Worm (Caenorhabditis elegans) whole organism, L4 larva: ENCODE results near the gene rps-9.

Source experiments
- D1046.2 ChIP-seq: fragments of 200-800 bp; sonication (Bioruptor generic); IDR thresholded peaks from 2 replicates; pipeline ENCODE4 v1.3.6; 2022; ENCODE audit warnings: missing genetic modification characterization, missing compliant biosample characterization
- F37D6.2 ChIP-seq: sonication (generic microtip); optimal IDR thresholded peaks from 2 replicates; lab custom pipeline; 2016; ENCODE audit warnings: mild to moderate bottlenecking, missing genetic modification characterization, missing compliant biosample characterization
- F44E2.7 ChIP-seq: fragments of 200-800 bp; sonication (Bioruptor generic); IDR thresholded peaks from 2 replicates; pipeline ENCODE4 v2.1.2; 2022; ENCODE audit warnings: missing genetic modification characterization, missing compliant biosample characterization
- F49E8.2 ChIP-seq: sonication (generic microtip); optimal IDR thresholded peaks from 2 replicates; lab custom pipeline; 2016; ENCODE audit warnings: missing compliant biosample characterization, mild to moderate bottlenecking, missing genetic modification characterization, borderline replicate concordance
- T20F7.1 ChIP-seq: fragments of 200-800 bp; sonication (Bioruptor generic); optimal IDR thresholded peaks from 2 replicates; lab custom pipeline; 2018; ENCODE audit warnings: mild to moderate bottlenecking, missing genetic modification characterization, missing compliant biosample characterization
- Y105C5A.15 ChIP-seq: fragments of 200-800 bp; sonication (Bioruptor generic); IDR thresholded peaks from 2 replicates; pipeline ENCODE4 v1.3.6; 2022; ENCODE audit warnings: missing genetic modification characterization, missing compliant biosample characterization
- ZK337.2 ChIP-seq: fragments of 200-800 bp; sonication (Bioruptor generic); IDR thresholded peaks from 2 replicates; pipeline ENCODE4 v1.3.6; 2022; ENCODE audit warnings: missing genetic modification reagents, missing genetic modification characterization, missing compliant biosample characterization
- ZK546.5 ChIP-seq, 2 experiments: sonication (generic microtip); optimal IDR thresholded peaks; 2 replicates each; lab custom pipeline; 2017; ENCODE audit warnings: missing biosample characterization in 2 of 2, missing genetic modification characterization in 2 of 2
- attf-4 ChIP-seq: sonication (generic microtip); optimal IDR thresholded peaks from 3 replicates; lab custom pipeline; 2017; ENCODE audit warnings: missing biosample characterization, missing genetic modification characterization
- ceh-20 ChIP-seq: fragments of 200-800 bp; sonication (Bioruptor generic); IDR thresholded peaks from 2 replicates; pipeline ENCODE4 v1.3.6; 2022; ENCODE audit warnings: missing genetic modification reagents, missing genetic modification characterization, missing compliant biosample characterization
- ceh-32 ChIP-seq: sonication (generic microtip); optimal IDR thresholded peaks from 2 replicates; lab custom pipeline; 2016; ENCODE audit warnings: mild to moderate bottlenecking, missing genetic modification characterization, missing compliant biosample characterization; ENCODE audit not compliant: poor library complexity
- ceh-44 ChIP-seq: fragments of 200-800 bp; sonication (Bioruptor generic); IDR thresholded peaks from 2 replicates; pipeline ENCODE4 v1.3.6; 2022; ENCODE audit warnings: missing genetic modification reagents, missing genetic modification characterization, missing compliant biosample characterization
- ceh-82 ChIP-seq: sonication (generic microtip); optimal IDR thresholded peaks from 2 replicates; lab custom pipeline; 2017; ENCODE audit warnings: missing biosample characterization, missing genetic modification characterization
- ces-1 ChIP-seq: fragments of 150-350 bp; sonication (generic microtip); optimal IDR thresholded peaks from 4 replicates; lab custom pipeline; 2014; ENCODE audit warnings: missing biosample characterization, missing genetic modification reagents, missing genetic modification characterization
- cey-2 ChIP-seq: sonication (generic microtip); optimal IDR thresholded peaks from 3 replicates; lab custom pipeline; 2017; ENCODE audit warnings: missing genetic modification characterization, mild to moderate bottlenecking, missing compliant biosample characterization, antibody characterized with exemption, borderline replicate concordance; ENCODE audit not compliant: insufficient read depth
- daf-12 ChIP-seq: fragments of 150-350 bp; optimal IDR thresholded peaks from 2 replicates; lab custom pipeline; 2014; ENCODE audit warnings: missing biosample characterization, missing genetic modification reagents, missing genetic modification characterization
- dmd-8 ChIP-seq: fragments of 200-800 bp; sonication (Bioruptor generic); IDR thresholded peaks from 2 replicates; pipeline ENCODE4 v1.3.6; 2022; ENCODE audit warnings: missing genetic modification characterization, missing compliant biosample characterization
- fos-1 ChIP-seq: fragments of 150-350 bp; optimal IDR thresholded peaks from 2 replicates; lab custom pipeline; 2014; ENCODE audit warnings: missing biosample characterization, missing genetic modification characterization
- hif-1 ChIP-seq, 2 experiments: sonication (generic microtip); optimal IDR thresholded peaks; 2 replicates each; lab custom pipeline; 2016 to 2017; ENCODE audit warnings: missing compliant biosample characterization in 2 of 2, missing genetic modification characterization in 2 of 2, missing genetic modification reagents in 2 of 2, missing genotype in 2 of 2, mild to moderate bottlenecking in 1 of 2
- hlh-11 ChIP-seq: fragments of 200-800 bp; sonication (Bioruptor generic); optimal IDR thresholded peaks from 2 replicates; lab custom pipeline; 2018; ENCODE audit warnings: mild to moderate bottlenecking, missing genetic modification characterization, missing compliant biosample characterization
- jun-1 ChIP-seq: fragments of 150-350 bp; optimal IDR thresholded peaks from 2 replicates; lab custom pipeline; 2014; ENCODE audit warnings: missing biosample characterization, missing genetic modification reagents, missing genetic modification characterization
- lim-7 ChIP-seq: fragments of 200-800 bp; sonication (Bioruptor generic); IDR thresholded peaks from 2 replicates; pipeline ENCODE4 v1.3.6; 2022; ENCODE audit warnings: missing genetic modification characterization, missing compliant biosample characterization
- lin-39 ChIP-seq: fragments of 150-350 bp; optimal IDR thresholded peaks from 2 replicates; lab custom pipeline; 2014; ENCODE audit warnings: missing biosample characterization, missing genetic modification reagents, missing genetic modification characterization
- mdl-1 ChIP-seq, 2 experiments: fragments of 150-350 bp in 1 of 2; sonication (generic microtip) in 1 of 2; optimal IDR thresholded peaks; 2 replicates each; lab custom pipeline; 2014 to 2017; ENCODE audit warnings: missing biosample characterization in 2 of 2, missing genetic modification characterization in 2 of 2
- mdt-29 ChIP-seq: fragments of 200-800 bp; sonication (Bioruptor generic); IDR thresholded peaks from 2 replicates; pipeline ENCODE4 v1.3.6; 2022; ENCODE audit warnings: missing genetic modification reagents, missing genetic modification characterization, missing compliant biosample characterization
- mep-1 ChIP-seq: fragments of 150-350 bp; sonication (generic microtip); optimal IDR thresholded peaks from 3 replicates; lab custom pipeline; 2014; ENCODE audit warnings: missing biosample characterization, missing genetic modification characterization
- nhr-10 ChIP-seq: fragments of 150-350 bp; optimal IDR thresholded peaks from 2 replicates; lab custom pipeline; 2014; ENCODE audit warnings: missing biosample characterization, missing genetic modification characterization
- nhr-111 ChIP-seq: fragments of 200-800 bp; sonication (Bioruptor generic); optimal IDR thresholded peaks from 2 replicates; lab custom pipeline; 2018; ENCODE audit warnings: mild to moderate bottlenecking, missing genetic modification characterization, missing compliant biosample characterization
- nhr-237 ChIP-seq: sonication (generic microtip); optimal IDR thresholded peaks from 2 replicates; lab custom pipeline; 2017; ENCODE audit warnings: missing biosample characterization, missing genetic modification characterization
- nhr-28 ChIP-seq: fragments of 150-350 bp; optimal IDR thresholded peaks from 2 replicates; lab custom pipeline; 2014; ENCODE audit warnings: missing biosample characterization, missing genetic modification characterization
- nhr-41 ChIP-seq: fragments of 200-800 bp; sonication (Bioruptor generic); IDR thresholded peaks from 2 replicates; pipeline ENCODE4 v1.3.6; 2022; ENCODE audit warnings: missing genetic modification reagents, missing genetic modification characterization, missing compliant biosample characterization
- nhr-48 ChIP-seq: sonication (generic microtip); optimal IDR thresholded peaks from 2 replicates; lab custom pipeline; 2016; ENCODE audit warnings: mild to moderate bottlenecking, missing genetic modification characterization, missing compliant biosample characterization
- nhr-6 ChIP-seq: fragments of 150-350 bp; optimal IDR thresholded peaks from 2 replicates; lab custom pipeline; 2014; ENCODE audit warnings: missing biosample characterization, missing genetic modification characterization
- nhr-77 ChIP-seq: fragments of 150-350 bp; optimal IDR thresholded peaks from 2 replicates; lab custom pipeline; 2014; ENCODE audit warnings: missing biosample characterization, missing genetic modification characterization
- php-3 ChIP-seq: fragments of 200-800 bp; sonication (Bioruptor generic); IDR thresholded peaks from 2 replicates; pipeline ENCODE4 v1.3.6; 2022; ENCODE audit warnings: missing genetic modification reagents, missing genetic modification characterization, missing compliant biosample characterization
- pqm-1 ChIP-seq: sonication (generic microtip); optimal IDR thresholded peaks from 2 replicates; lab custom pipeline; 2017; ENCODE audit warnings: missing biosample characterization, missing genetic modification characterization
- rbr-2 ChIP-seq: sonication (generic microtip); optimal IDR thresholded peaks from 2 replicates; lab custom pipeline; 2016; ENCODE audit warnings: missing genotype, missing genetic modification characterization, missing compliant biosample characterization
- saeg-2 ChIP-seq: fragments of 200-800 bp; sonication (Bioruptor generic); IDR thresholded peaks from 2 replicates; pipeline ENCODE4 v1.3.6; 2022; ENCODE audit warnings: missing genetic modification reagents, missing genetic modification characterization, missing compliant biosample characterization
- set-16 ChIP-seq: fragments of 200-800 bp; sonication (Bioruptor generic); IDR thresholded peaks from 2 replicates; pipeline ENCODE4 v1.3.6; 2022; ENCODE audit warnings: missing genetic modification reagents, missing genetic modification characterization, missing compliant biosample characterization
- skn-1 ChIP-seq: fragments of 150-350 bp; optimal IDR thresholded peaks from 2 replicates; lab custom pipeline; 2014; ENCODE audit warnings: missing biosample characterization, missing genetic modification characterization
- snpc-1.2 ChIP-seq: fragments of 200-800 bp; sonication (Bioruptor generic); IDR thresholded peaks from 2 replicates; pipeline ENCODE4 v1.3.6; 2022; ENCODE audit warnings: missing genetic modification reagents, missing genetic modification characterization, missing compliant biosample characterization
- snpc-4 ChIP-seq: fragments of 150-350 bp; optimal IDR thresholded peaks from 2 replicates; lab custom pipeline; 2014; ENCODE audit warnings: missing biosample characterization, missing genetic modification characterization
- spr-1 ChIP-seq: sonication (generic microtip); optimal IDR thresholded peaks from 2 replicates; lab custom pipeline; 2016; ENCODE audit warnings: mild to moderate bottlenecking, missing genetic modification characterization, missing compliant biosample characterization
- spr-3 ChIP-seq: fragments of 200-800 bp; sonication (Bioruptor generic); optimal IDR thresholded peaks from 2 replicates; lab custom pipeline; 2018; ENCODE audit warnings: mild to moderate bottlenecking, missing genetic modification characterization, missing compliant biosample characterization
- tag-97 ChIP-seq: fragments of 200-800 bp; sonication (Bioruptor generic); IDR thresholded peaks from 2 replicates; pipeline ENCODE4 v1.3.6; 2022; ENCODE audit warnings: missing genetic modification characterization, missing compliant biosample characterization
- tra-1 ChIP-seq: fragments of 200-800 bp; sonication (Bioruptor generic); IDR thresholded peaks from 2 replicates; pipeline ENCODE4 v1.3.6; 2022; ENCODE audit warnings: missing genetic modification reagents, missing genetic modification characterization, missing compliant biosample characterization
- unc-130 ChIP-seq: sonication (generic microtip); optimal IDR thresholded peaks from 2 replicates; lab custom pipeline; 2016; ENCODE audit warnings: missing genetic modification reagents, missing genetic modification characterization, missing compliant biosample characterization
- unc-62 ChIP-seq, 3 experiments: fragments of 150-350 bp in 1 of 3; sonication (generic microtip); optimal IDR thresholded peaks in 2 of 3; peaks in 1 of 3; 1 replicate in 1 of 3; 2 replicates in 2 of 3; lab custom pipeline; 2014 to 2017; ENCODE audit warnings: missing biosample characterization in 3 of 3, missing genetic modification characterization in 3 of 3, missing genetic modification reagents in 3 of 3, missing genotype in 1 of 3
- zag-1 ChIP-seq: fragments of 150-350 bp; optimal IDR thresholded peaks from 2 replicates; lab custom pipeline; 2014; ENCODE audit warnings: missing biosample characterization, missing genetic modification characterization
- zfp-3 ChIP-seq: fragments of 200-800 bp; sonication (Bioruptor generic); conservative IDR thresholded peaks from 2 replicates; pipeline ENCODE4 v1.3.6; 2022; ENCODE audit warnings: missing genetic modification reagents, missing genetic modification characterization, missing compliant biosample characterization
- zip-2 ChIP-seq: fragments of 150-350 bp; optimal IDR thresholded peaks from 2 replicates; lab custom pipeline; 2014; ENCODE audit warnings: missing biosample characterization, missing genetic modification characterization

The rps-9 gene

DNA sequence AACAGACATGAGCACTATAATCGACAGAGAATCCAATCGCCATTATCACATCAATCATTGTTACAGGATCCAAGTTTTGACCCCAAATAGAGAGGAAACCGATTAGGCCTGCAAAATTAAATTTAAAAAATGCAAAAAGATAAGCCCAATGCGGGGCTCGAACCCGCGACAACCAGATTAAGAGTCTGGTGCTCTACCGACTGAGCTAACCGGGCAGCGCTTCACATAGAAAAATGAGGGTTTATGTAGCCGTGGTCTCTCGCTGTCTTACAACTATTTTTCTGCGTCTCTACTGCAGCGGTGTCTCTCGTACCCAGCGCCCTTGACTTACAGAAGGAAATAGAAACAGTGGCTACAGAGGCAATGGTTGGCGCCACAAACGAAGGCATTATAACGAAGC is 31.5 kb upstream of the rps-9 start (continued):
- TF ChIP-seq F37D6.2 (tag; lab: Kevin White, UChicago) (no peak), unc-62 (GFP tag; optimal IDR thresholded peaks at IDR 0.05 in 1 of 2; lab: Kevin White, UChicago) (peak in 1 of 2 experiments; percentile 77), unc-62 (tag; optimal IDR thresholded peaks at IDR 0.05; lab: Kevin White, UChicago) (no peak), saeg-2 (GFP tag; lab: Robert Waterston, UW) (0 out of 2 replicates have a peak, but pooled peaks have one; percentile 53), rbr-2 (tag; lab: Kevin White, UChicago) (peak; percentile 56), nhr-111 (no peak), nhr-6 (tag; lab: Kevin White, UChicago) (no peak), snpc-1.2 (GFP tag; lab: Robert Waterston, UW) (peak; percentile 77; the same call in 1 of the 2 replicates), ceh-44 (GFP tag; lab: Robert Waterston, UW) (no peak), nhr-237 (no peak), jun-1 (tag; lab: Kevin White, UChicago) (no peak), mdt-29 (0 out of 2 replicates have a peak, but pooled peaks have one; percentile 45), F44E2.7 (GFP tag; lab: Robert Waterston, UW) (0 out of 2 replicates have a peak, but pooled peaks have one; percentile 14), ZK337.2 (GFP tag; lab: Robert Waterston, UW) (peak; percentile 50; the same call in 1 of the 2 replicates), spr-1 (tag; lab: Kevin White, UChicago) (no peak), nhr-28 (peak; percentile 34), ZK546.5 (tag; optimal IDR thresholded peaks at IDR 0.05; lab: Kevin White, UChicago) (no peak), nhr-48 (no peak), zag-1 (tag; lab: Kevin White, UChicago) (no peak), hlh-11 (tag; lab: Kevin White, UChicago) (peak; percentile 45), ceh-32 (no peak), tag-97 (GFP tag; lab: Robert Waterston, UW) (no peak), mdl-1 (tag; optimal IDR thresholded peaks at IDR 0.05; lab: Kevin White, UChicago) (no peak), php-3 (GFP tag; lab: Robert Waterston, UW) (peak; percentile 60), Y105C5A.15 (GFP tag; lab: Robert Waterston, UW) (peak; percentile 85), spr-3 (peak; percentile 29), tra-1 (GFP tag; lab: Robert Waterston, UW) (peak; percentile 71; the same call in 1 of the 2 replicates), zip-2 (tag; lab: Kevin White, UChicago) (peak; percentile 22), zfp-3 (no peak), F49E8.2 (no peak), ceh-20 (GFP tag; lab: Robert Waterston, UW) (peak; percentile 51; the same call in 1 of the 2 replicates), ceh-82 (tag; lab: Kevin White, UChicago) (no peak), daf-12 (no peak), attf-4 (tag; lab: Kevin White, UChicago) (no peak), mep-1 (tag; lab: Kevin White, UChicago) (peak; percentile 72), nhr-77 (peak; percentile 43), set-16 (GFP tag; lab: Robert Waterston, UW) (no peak; the same call in 1 of the 2 replicates), fos-1 (no peak), skn-1 (tag; lab: Kevin White, UChicago) (no peak), lin-39 (tag; lab: Kevin White, UChicago) (no peak), ces-1 (GFP tag; lab: Kevin White, UChicago) (no peak), unc-130 (GFP tag; lab: Kevin White, UChicago) (peak; percentile 14), dmd-8 (GFP tag; lab: Robert Waterston, UW) (peak; percentile 83), pqm-1 (tag; lab: Kevin White, UChicago) (no peak), snpc-4 (no peak), T20F7.1 (GFP tag; lab: Kevin White, UChicago) (peak; percentile 3), nhr-10 (tag; lab: Kevin White, UChicago) (no peak), hif-1 (tag; optimal IDR thresholded peaks at IDR 0.05; lab: Kevin White, UChicago) (peak in 1 of 2 experiments; percentile 40), nhr-41 (GFP tag; lab: Robert Waterston, UW) (no peak), cey-2 (no peak), lim-7 (GFP tag; lab: Robert Waterston, UW) (peak; percentile 95), D1046.2 (GFP tag; lab: Robert Waterston, UW) (peak; percentile 83; the same call in 1 of the 2 replicates)
